Worm (Caenorhabditis elegans) whole organism, young adult: ENCODE results near the gene Y56A3A.30.

ENCODE experiments used
- B0019.2 ChIP-seq: fragments of 200-800 bp; sonication (Bioruptor generic); conservative IDR thresholded peaks from 2 replicates; pipeline ENCODE4 v1.3.6; 2022; ENCODE audit warnings: missing genetic modification reagents, missing genetic modification characterization, missing compliant biosample characterization
- B0336.3 ChIP-seq: fragments of 200-800 bp; sonication (Bioruptor generic); IDR thresholded peaks from 2 replicates; pipeline ENCODE4 v1.3.6; 2022; ENCODE audit warnings: missing genetic modification characterization, missing compliant biosample characterization
- C06A6.2 ChIP-seq: fragments of 200-800 bp; sonication (Bioruptor generic); conservative IDR thresholded peaks from 2 replicates; pipeline ENCODE4 v1.3.6; 2022; ENCODE audit warnings: missing genetic modification characterization, missing compliant biosample characterization
- F37B4.10 ChIP-seq: fragments of 200-800 bp; sonication (Bioruptor generic); IDR thresholded peaks from 2 replicates; pipeline ENCODE4 v1.3.6; 2022; ENCODE audit warnings: missing genetic modification characterization, missing compliant biosample characterization
- F39B2.1 ChIP-seq: fragments of 200-800 bp; sonication (Bioruptor generic); IDR thresholded peaks from 2 replicates; pipeline ENCODE4 v1.3.6; 2022; ENCODE audit warnings: missing genetic modification reagents, missing genetic modification characterization, missing compliant biosample characterization
- F49E8.2 ChIP-seq: sonication (generic microtip); optimal IDR thresholded peaks from 3 replicates; lab custom pipeline; 2017; ENCODE audit warnings: missing genetic modification characterization, mild to moderate bottlenecking, missing compliant biosample characterization, antibody characterized with exemption, moderate library complexity; ENCODE audit not compliant: insufficient read depth
- F52B5.7 ChIP-seq: sonication (generic microtip); optimal IDR thresholded peaks from 2 replicates; lab custom pipeline; 2016; ENCODE audit warnings: mild to moderate bottlenecking, missing genetic modification characterization, missing compliant biosample characterization
- F55B11.4 ChIP-seq: sonication (generic microtip); optimal IDR thresholded peaks from 2 replicates; lab custom pipeline; 2016; ENCODE audit warnings: missing compliant biosample characterization, missing genetic modification characterization, borderline replicate concordance; ENCODE audit not compliant: insufficient read depth
- K12H6.12 ChIP-seq: fragments of 200-800 bp; sonication (Bioruptor generic); optimal IDR thresholded peaks from 2 replicates; lab custom pipeline; 2018; ENCODE audit warnings: mild to moderate bottlenecking, missing genetic modification characterization, missing compliant biosample characterization
- Y95B8A.8 ChIP-seq: fragments of 200-800 bp; sonication (Bioruptor generic); IDR thresholded peaks from 2 replicates; pipeline ENCODE4 v1.3.6; 2022; ENCODE audit warnings: missing genetic modification reagents, missing genetic modification characterization, missing compliant biosample characterization
- ZK185.1 ChIP-seq: sonication (generic microtip); optimal IDR thresholded peaks from 2 replicates; lab custom pipeline; 2016; ENCODE audit warnings: mild to moderate bottlenecking, missing genetic modification characterization, missing compliant biosample characterization; ENCODE audit not compliant: poor library complexity, severe bottlenecking
- aptf-3 ChIP-seq: fragments of 200-800 bp; sonication (Bioruptor generic); IDR thresholded peaks from 2 replicates; pipeline ENCODE4 v1.3.6; 2022; ENCODE audit warnings: missing genetic modification characterization, missing compliant biosample characterization
- cebp-1 ChIP-seq, 2 experiments: fragments of 200-800 bp in 1 of 2; sonication (Bioruptor generic) in 1 of 2; sonication (generic microtip) in 1 of 2; IDR thresholded peaks in 1 of 2; optimal IDR thresholded peaks in 1 of 2; 2 replicates each; pipeline versions ENCODE4 v1.3.6 to Lab custom; 2017 to 2022; ENCODE audit warnings: missing compliant biosample characterization in 2 of 2, missing genetic modification characterization in 2 of 2, mild to moderate bottlenecking in 1 of 2, missing genetic modification reagents in 1 of 2, moderate library complexity in 1 of 2
- cebp-2 ChIP-seq: fragments of 200-800 bp; sonication (Bioruptor generic); IDR thresholded peaks from 2 replicates; pipeline ENCODE4 v1.3.6; 2022; ENCODE audit warnings: missing genetic modification characterization, missing compliant biosample characterization
- ceh-100 ChIP-seq: fragments of 200-800 bp; sonication (Bioruptor generic); IDR thresholded peaks from 2 replicates; pipeline ENCODE4 v1.3.6; 2022; ENCODE audit warnings: missing genetic modification reagents, missing genetic modification characterization, missing compliant biosample characterization
- egrh-3 ChIP-seq: fragments of 200-800 bp; sonication (Bioruptor generic); IDR thresholded peaks from 2 replicates; pipeline ENCODE4 v1.3.6; 2022; ENCODE audit warnings: missing genetic modification reagents, missing genetic modification characterization, missing compliant biosample characterization
- gei-17 ChIP-seq: fragments of 200-800 bp; sonication (Bioruptor generic); optimal IDR thresholded peaks from 2 replicates; lab custom pipeline; 2018; ENCODE audit warnings: mild to moderate bottlenecking, missing genetic modification characterization, missing compliant biosample characterization
- let-607 ChIP-seq, 2 experiments: fragments of 200-800 bp in 1 of 2; sonication (Bioruptor generic) in 1 of 2; sonication (generic microtip) in 1 of 2; optimal IDR thresholded peaks; 2 replicates each; lab custom pipeline; 2016 to 2018; ENCODE audit warnings: mild to moderate bottlenecking in 2 of 2, missing compliant biosample characterization in 2 of 2, missing genetic modification characterization in 2 of 2, moderate library complexity in 2 of 2, missing genotype in 1 of 2
- lin-26 ChIP-seq: fragments of 200-800 bp; sonication (Bioruptor generic); IDR thresholded peaks from 2 replicates; pipeline ENCODE4 v1.3.6; 2022; ENCODE audit warnings: missing genetic modification reagents, missing genetic modification characterization, missing compliant biosample characterization
- lin-35 ChIP-seq, 3 experiments: fragments of 150-350 bp in 2 of 3; sonication (generic microtip) in 1 of 3; optimal IDR thresholded peaks; 2 replicates each; lab custom pipeline; 2014 to 2018; ENCODE audit warnings: missing biosample characterization in 3 of 3, missing genetic modification characterization in 3 of 3, missing genetic modification reagents in 3 of 3
- madf-6 ChIP-seq: fragments of 200-800 bp; sonication (Bioruptor generic); IDR thresholded peaks from 2 replicates; pipeline ENCODE4 v1.3.6; 2022; ENCODE audit warnings: missing genetic modification reagents, missing genetic modification characterization, missing compliant biosample characterization
- mcd-1 ChIP-seq: fragments of 200-800 bp; sonication (Bioruptor generic); IDR thresholded peaks from 2 replicates; pipeline ENCODE4 v1.3.6; 2022; ENCODE audit warnings: missing genetic modification reagents, missing genetic modification characterization, missing compliant biosample characterization
- nfya-2 ChIP-seq: fragments of 200-800 bp; sonication (Bioruptor generic); IDR thresholded peaks from 2 replicates; pipeline ENCODE4 v1.3.6; 2022; ENCODE audit warnings: missing genetic modification reagents, missing genetic modification characterization, missing compliant biosample characterization
- nfyb-1 ChIP-seq: fragments of 200-800 bp; sonication (Bioruptor generic); IDR thresholded peaks from 2 replicates; pipeline ENCODE4 v1.3.6; 2022; ENCODE audit warnings: missing genetic modification reagents, missing genetic modification characterization, missing compliant biosample characterization
- nhr-179 ChIP-seq: sonication (generic microtip); optimal IDR thresholded peaks from 2 replicates; lab custom pipeline; 2016; ENCODE audit warnings: mild to moderate bottlenecking, missing genetic modification characterization, missing compliant biosample characterization
- nhr-90 ChIP-seq: sonication (generic microtip); optimal IDR thresholded peaks from 2 replicates; lab custom pipeline; 2016; ENCODE audit warnings: missing genotype, mild to moderate bottlenecking, missing genetic modification characterization, missing compliant biosample characterization
- pbrm-1 ChIP-seq: fragments of 200-800 bp; sonication (Bioruptor generic); IDR thresholded peaks from 2 replicates; pipeline ENCODE4 v1.3.6; 2022; ENCODE audit warnings: missing genetic modification reagents, missing genetic modification characterization, missing compliant biosample characterization
- rcor-1 ChIP-seq: fragments of 200-800 bp; sonication (Bioruptor generic); IDR thresholded peaks from 2 replicates; pipeline ENCODE4 v1.3.6; 2022; ENCODE audit warnings: missing genetic modification reagents, missing genetic modification characterization, missing compliant biosample characterization
- repo-1 ChIP-seq: sonication (generic microtip); optimal IDR thresholded peaks from 2 replicates; lab custom pipeline; 2017; ENCODE audit warnings: mild to moderate bottlenecking, missing genetic modification characterization, missing compliant biosample characterization
- rpc-1 ChIP-seq, 2 experiments: fragments of 150-350 bp in 1 of 2; sonication (generic microtip) in 1 of 2; optimal IDR thresholded peaks; 2 replicates each; lab custom pipeline; 2014 to 2018; ENCODE audit warnings: missing biosample characterization in 1 of 2, missing genetic modification characterization in 1 of 2, missing genetic modification reagents in 1 of 2, missing genotype in 1 of 2
- snpc-3.4 ChIP-seq: sonication (generic microtip); optimal IDR thresholded peaks from 2 replicates; lab custom pipeline; 2017; ENCODE audit warnings: missing genetic modification characterization, mild to moderate bottlenecking, missing compliant biosample characterization, antibody characterized with exemption, moderate library complexity, missing genotype, missing genetic modification reagents
- zfh-2 ChIP-seq: fragments of 200-800 bp; sonication (Bioruptor generic); conservative IDR thresholded peaks from 2 replicates; pipeline ENCODE4 v1.3.6; 2022; ENCODE audit warnings: missing genetic modification reagents, missing genetic modification characterization, missing compliant biosample characterization
- ztf-18 ChIP-seq: sonication (generic microtip); optimal IDR thresholded peaks from 2 replicates; lab custom pipeline; 2016; ENCODE audit warnings: missing genotype, mild to moderate bottlenecking, missing genetic modification characterization, missing compliant biosample characterization
- ztf-26 ChIP-seq: sonication (generic microtip); optimal IDR thresholded peaks from 2 replicates; lab custom pipeline; 2017; ENCODE audit warnings: missing genetic modification characterization, missing compliant biosample characterization

Y56A3A.30 gene

DNA sequence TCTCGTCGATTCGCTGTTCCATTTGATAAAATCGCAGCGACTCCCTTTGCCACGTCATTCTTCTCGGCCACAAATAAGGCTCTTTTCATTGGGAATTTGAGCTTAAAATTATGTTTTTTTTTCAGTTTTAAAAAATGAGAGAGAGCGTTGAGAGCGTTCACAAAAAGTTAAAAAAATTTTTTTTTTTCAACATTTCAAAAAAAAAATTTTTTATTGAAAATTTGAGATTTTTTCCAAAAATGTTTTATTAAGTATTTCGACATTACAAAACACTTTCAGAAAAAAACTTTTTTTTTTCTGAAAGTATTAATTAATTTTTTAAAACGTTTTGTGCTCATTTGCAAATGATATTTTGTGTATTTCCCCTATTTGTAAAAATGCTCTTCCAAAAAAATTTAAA is 18.8 kb downstream of the Y56A3A.30 start, which contains the start of gene top-3:
TSS of gene top-3 (minus strand) at position 101 of the 400 bp plus-strand sequence.
- no peak for TF ChIP-seq B0336.3
- no peak for TF ChIP-seq lin-26 (GFP tag; lab: Robert Waterston, UW)
- TF ChIP-seq ztf-18 (tag; lab: Kevin White, UChicago): no peak
- no peak for TF ChIP-seq gei-17 (GFP tag; lab: Kevin White, UChicago)
- TF ChIP-seq F55B11.4 (tag; lab: Kevin White, UChicago): no peak
- TF ChIP-seq F49E8.2 (tag; lab: Kevin White, UChicago): no peak
- TF ChIP-seq F37B4.10 (GFP tag; lab: Robert Waterston, UW): no peak
- no peak for TF ChIP-seq ceh-100 (GFP tag; lab: Robert Waterston, UW)
- no peak for TF ChIP-seq repo-1 (tag; lab: Kevin White, UChicago)
- TF ChIP-seq F52B5.7 (tag; lab: Kevin White, UChicago): no peak
- TF ChIP-seq lin-35 (GFP tag; optimal IDR thresholded peaks at IDR 0.05; lab: Kevin White, UChicago): no peak
- TF ChIP-seq nfya-2: no peak
- no peak for TF ChIP-seq aptf-3 (GFP tag; lab: Robert Waterston, UW)

DNA sequence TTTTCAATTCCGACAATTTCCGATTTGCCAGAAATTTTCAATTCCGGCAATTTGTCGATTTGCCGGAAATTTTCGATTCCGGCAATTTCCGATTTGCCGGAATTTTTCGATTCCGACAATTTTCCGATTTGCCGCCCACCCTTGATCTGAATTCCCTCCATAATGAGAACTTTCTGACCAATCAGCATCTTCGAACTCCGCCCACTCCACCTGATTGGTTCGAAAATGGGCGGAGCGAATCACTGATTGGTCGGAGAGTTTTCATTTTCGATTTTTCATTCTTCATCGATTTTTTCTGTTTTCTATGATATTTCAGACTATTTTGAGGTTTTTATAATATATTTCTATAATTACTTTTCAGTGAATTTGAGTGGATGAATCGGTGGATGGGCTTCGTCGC is 24.7 kb downstream of the Y56A3A.30 start:
- TF ChIP-seq let-607 (tag; optimal IDR thresholded peaks at IDR 0.05; lab: Kevin White, UChicago) (no peak), K12H6.12 (no peak), F39B2.1 (no peak), Y95B8A.8 (GFP tag; lab: Robert Waterston, UW) (no peak), nhr-90 (no peak), cebp-1 (GFP tag; IDR thresholded peaks at IDR 0.05; lab: Robert Waterston, UW) (no peak), cebp-1 (tag; optimal IDR thresholded peaks at IDR 0.05; lab: Kevin White, UChicago) (no peak), ZK185.1 (tag; lab: Kevin White, UChicago) (no peak), mcd-1 (GFP tag; lab: Robert Waterston, UW) (no peak), nhr-179 (tag; lab: Kevin White, UChicago) (no peak), pbrm-1 (GFP tag; lab: Robert Waterston, UW) (no peak), C06A6.2 (no peak), B0019.2 (no peak), rcor-1 (GFP tag; lab: Robert Waterston, UW) (no peak), ztf-18 (tag; lab: Kevin White, UChicago) (no peak), rpc-1 (optimal IDR thresholded peaks at IDR 0.05; lab: Kevin White, UChicago) (no peak), rpc-1 (tag; optimal IDR thresholded peaks at IDR 0.05; lab: Kevin White, UChicago) (no peak), madf-6 (no peak)

DNA sequence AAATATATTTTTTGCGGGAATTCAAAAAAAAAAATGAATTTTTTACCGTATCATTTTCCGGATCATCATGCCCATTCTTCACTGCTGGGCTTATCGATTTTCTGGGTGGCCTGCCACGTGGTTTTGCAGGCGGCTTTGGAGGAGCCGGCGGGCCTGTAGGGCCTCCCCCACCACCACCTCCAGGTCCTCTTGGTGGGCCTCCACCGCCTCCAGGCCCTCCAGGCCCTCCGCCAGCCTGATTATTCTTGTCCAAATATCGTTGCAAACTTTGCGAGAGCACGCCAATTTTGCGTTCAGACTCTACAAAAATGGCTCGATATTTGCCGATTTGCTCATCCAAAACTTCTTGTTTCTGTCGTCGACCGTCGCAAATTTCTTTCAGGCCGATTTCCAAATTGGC is 27.8 kb downstream of the Y56A3A.30 start:
- TF ChIP-seq ztf-26 (tag; lab: Kevin White, UChicago) (no peak), snpc-3.4 (no peak), zfh-2 (GFP tag; lab: Robert Waterston, UW) (peak; percentile 84), Y95B8A.8 (GFP tag; lab: Robert Waterston, UW) (no peak), F37B4.10 (GFP tag; lab: Robert Waterston, UW) (0 out of 2 replicates have a peak, but pooled peaks have one; percentile 54), cebp-2 (GFP tag; lab: Robert Waterston, UW) (0 out of 2 replicates have a peak, but pooled peaks have one; percentile 60), nfyb-1 (GFP tag; lab: Robert Waterston, UW) (0 out of 2 replicates have a peak, but pooled peaks have one; percentile 21), egrh-3 (peak; percentile 79; the same call in 1 of the 2 replicates)
